Fruit fly (Drosophila melanogaster): Measurements from ENCODE around the gene CG10657.

- TF ChIP-seq CG6808 (GFP tag; optimal IDR thresholded peaks at IDR 0.05) (no peak), ss (GFP tag; optimal IDR thresholded peaks at IDR 0.05) (no peak), Blimp-1 (GFP tag; optimal IDR thresholded peaks at IDR 0.05) (no peak), achi (GFP tag; optimal IDR thresholded peaks at IDR 0.05) (no peak), Smox (GFP tag; optimal IDR thresholded peaks at IDR 0.05) (no peak), CG31627 (GFP tag; optimal IDR thresholded peaks at IDR 0.05) (no peak), Eip78C (GFP tag) (no peak), Hr38 (GFP tag; optimal IDR thresholded peaks at IDR 0.05) (no peak)
Measured at dm6 chr3L:12505990-12506389, 9.0 kb upstream of the CG10657 start.
